Worm (Caenorhabditis elegans): Measurements from ENCODE around the gene sre-38.

sre-38 gene

ce11 chrII:12494556-12495131 is 37.3 kb downstream of the sre-38 start, which contains the start of gene col-85 (continued):
- TF ChIP-seq lsy-2 (tag; optimal IDR thresholded peaks at IDR 0.05) (no peak), spr-1 (tag; optimal IDR thresholded peaks at IDR 0.05) (peak; percentile 79), hmg-1.1 (GFP tag; IDR thresholded peaks at IDR 0.05) (peak; percentile 98), ceh-32 (tag; optimal IDR thresholded peaks at IDR 0.05; ENCODE audit: poor library complexity) (peak; percentile 2), lin-1 (GFP tag; IDR thresholded peaks at IDR 0.05) (peak; percentile 89), vab-7 (GFP tag; IDR thresholded peaks at IDR 0.05) (peak; percentile 96), lin-38 (GFP tag; IDR thresholded peaks at IDR 0.05) (peak; percentile 90), daf-8 (GFP tag; IDR thresholded peaks at IDR 0.05) (0 out of 2 replicates have a peak, but pooled peaks have one; percentile 71), nhr-48 (tag; optimal IDR thresholded peaks at IDR 0.05) (peak; percentile 67), arid-1 (GFP tag; conservative IDR thresholded peaks at IDR 0.05) (peak; percentile 91), ces-1 (GFP tag; optimal IDR thresholded peaks at IDR 0.05) (no peak), php-3 (GFP tag; IDR thresholded peaks at IDR 0.05) (peak; percentile 84), ztf-11 (tag; optimal IDR thresholded peaks at IDR 0.05) (no peak), R02D3.7 (tag; optimal IDR thresholded peaks at IDR 0.05) (peak; percentile 21), F10B5.3 (tag; optimal IDR thresholded peaks at IDR 0.05) (no peak), nhr-237 (tag; optimal IDR thresholded peaks at IDR 0.05) (no peak), mdl-1 (tag; optimal IDR thresholded peaks at IDR 0.05) (peak in 1 of 2 experiments; percentile 59), lim-7 (GFP tag; IDR thresholded peaks at IDR 0.05) (peak; percentile 98), ceh-82 (tag; optimal IDR thresholded peaks at IDR 0.05) (no peak), Y5F2A.4 (GFP tag; optimal IDR thresholded peaks at IDR 0.05) (peak; percentile 79), F49E8.2 (tag; optimal IDR thresholded peaks at IDR 0.05; ENCODE audit: borderline replicate concordance) (peak; percentile 49), lin-15B (tag; optimal IDR thresholded peaks at IDR 0.05) (no peak), aha-1 (tag) (peak; percentile 94), mep-1 (tag; optimal IDR thresholded peaks at IDR 0.05) (no peak), Y105C5A.15 (GFP tag; IDR thresholded peaks at IDR 0.05) (peak; percentile 90; the same call in 1 of the 2 replicates), aly-2 (tag; optimal IDR thresholded peaks at IDR 0.05) (no peak), attf-4 (tag; optimal IDR thresholded peaks at IDR 0.05) (no peak), T20F7.1 (GFP tag; optimal IDR thresholded peaks at IDR 0.05) (no peak), egl-43 (GFP tag; IDR thresholded peaks at IDR 0.05) (peak; percentile 98), unc-130 (GFP tag; optimal IDR thresholded peaks at IDR 0.05) (peak; percentile 63), zag-1 (tag; optimal IDR thresholded peaks at IDR 0.05) (no peak), egl-27 (tag; optimal IDR thresholded peaks at IDR 0.05) (no peak), dpl-1 (GFP tag; optimal IDR thresholded peaks at IDR 0.05) (peak; percentile 59), nhr-10 (tag; optimal IDR thresholded peaks at IDR 0.05) (no peak), T26A8.4 (GFP tag; IDR thresholded peaks at IDR 0.05) (peak; percentile 92), spr-3 (GFP tag; optimal IDR thresholded peaks at IDR 0.05) (peak; percentile 81), madf-5 (GFP tag; IDR thresholded peaks at IDR 0.05) (peak; percentile 89 to 90; a peak in 3 of 4 replicates), F44E2.7 (GFP tag; IDR thresholded peaks at IDR 0.05) (peak; percentile 80; the same call in 1 of the 2 replicates), nhr-76 (tag; optimal IDR thresholded peaks at IDR 0.05) (no peak), dmd-9 (GFP tag; IDR thresholded peaks at IDR 0.05) (peak; percentile 87), ceh-28 (tag; optimal IDR thresholded peaks at IDR 0.05) (no peak), sdz-12 (GFP tag; optimal IDR thresholded peaks at IDR 0.05) (no peak), mdt-29 (GFP tag; IDR thresholded peaks at IDR 0.05) (peak; percentile 79), daf-12 (tag; optimal IDR thresholded peaks at IDR 0.05) (no peak), ZK546.5 (tag; optimal IDR thresholded peaks at IDR 0.05) (no peak), F37D6.2 (tag; optimal IDR thresholded peaks at IDR 0.05) (peak; percentile 53), unc-62 (GFP tag; optimal IDR thresholded peaks at IDR 0.05 in 1 of 2) (peak in 1 of 2 experiments; percentile 79), unc-62 (tag; optimal IDR thresholded peaks at IDR 0.05) (no peak), saeg-2 (GFP tag; IDR thresholded peaks at IDR 0.05) (peak; percentile 57; the same call in 1 of the 2 replicates), nhr-11 (tag; optimal IDR thresholded peaks at IDR 0.05) (peak; percentile 56), hlh-30 (tag; optimal IDR thresholded peaks at IDR 0.05; ENCODE audit: insufficient read depth) (peak; percentile 65), nhr-102 (tag; optimal IDR thresholded peaks at IDR 0.05) (peak; percentile 75)
